Worm (Caenorhabditis elegans) whole organism, late embryonic: ENCODE data around the gene gpx-4.

Experiments
- C08G9.2 ChIP-seq: sonication (generic microtip); optimal IDR thresholded peaks from 2 replicates; lab custom pipeline; 2016; ENCODE audit warnings: mild to moderate bottlenecking, missing genetic modification characterization, moderate library complexity, missing compliant biosample characterization
- F13H6.1 ChIP-seq: sonication (generic microtip); optimal IDR thresholded peaks from 2 replicates; lab custom pipeline; 2016; ENCODE audit warnings: missing genetic modification characterization, missing compliant biosample characterization
- K09A11.1 ChIP-seq: sonication (generic microtip); optimal IDR thresholded peaks from 2 replicates; lab custom pipeline; 2017; ENCODE audit warnings: antibody characterized with exemption, mild to moderate bottlenecking, missing genetic modification characterization, missing compliant biosample characterization; ENCODE audit not compliant: insufficient read depth
- T23F11.4 ChIP-seq: fragments of 200-800 bp; sonication (Bioruptor generic); optimal IDR thresholded peaks from 2 replicates; lab custom pipeline; 2018; ENCODE audit warnings: mild to moderate bottlenecking, missing genetic modification characterization, missing compliant biosample characterization
- Y22D7AL.16 ChIP-seq: sonication (generic microtip); optimal IDR thresholded peaks from 2 replicates; lab custom pipeline; 2016; ENCODE audit warnings: missing genetic modification characterization, missing compliant biosample characterization
- ceh-14 ChIP-seq: sonication (generic microtip); optimal IDR thresholded peaks from 2 replicates; lab custom pipeline; 2016; ENCODE audit warnings: missing genotype, missing genetic modification characterization, missing compliant biosample characterization
- ceh-2 ChIP-seq: sonication (generic microtip); optimal IDR thresholded peaks from 2 replicates; lab custom pipeline; 2016; ENCODE audit warnings: missing genotype, missing genetic modification characterization, missing compliant biosample characterization
- ceh-24 ChIP-seq: sonication (generic microtip); optimal IDR thresholded peaks from 2 replicates; lab custom pipeline; 2016; ENCODE audit warnings: mild to moderate bottlenecking, missing genetic modification characterization, missing compliant biosample characterization
- ceh-31 ChIP-seq: sonication (generic microtip); optimal IDR thresholded peaks from 2 replicates; lab custom pipeline; 2016; ENCODE audit warnings: missing genetic modification characterization, missing compliant biosample characterization
- ceh-34 ChIP-seq: sonication (generic microtip); optimal IDR thresholded peaks from 2 replicates; lab custom pipeline; 2016; ENCODE audit warnings: mild to moderate bottlenecking, missing genetic modification characterization, missing compliant biosample characterization
- ceh-48 ChIP-seq: sonication (generic microtip); optimal IDR thresholded peaks from 2 replicates; lab custom pipeline; 2016; ENCODE audit warnings: missing genetic modification characterization, inconsistent platforms, missing compliant biosample characterization
- ceh-6 ChIP-seq: fragments of 200-800 bp; sonication (Bioruptor generic); optimal IDR thresholded peaks from 2 replicates; lab custom pipeline; 2018; ENCODE audit warnings: mild to moderate bottlenecking, missing genetic modification characterization, missing compliant biosample characterization
- dve-1 ChIP-seq: sonication (generic microtip); optimal IDR thresholded peaks from 2 replicates; lab custom pipeline; 2017; ENCODE audit warnings: antibody characterized with exemption, mild to moderate bottlenecking, missing genetic modification characterization, missing compliant biosample characterization
- elt-2 ChIP-seq: sonication (generic microtip); optimal IDR thresholded peaks from 2 replicates; lab custom pipeline; 2016; ENCODE audit warnings: missing genetic modification reagents, missing genetic modification characterization, missing compliant biosample characterization
- ets-4 ChIP-seq: sonication (generic microtip); optimal IDR thresholded peaks from 2 replicates; lab custom pipeline; 2016; ENCODE audit warnings: missing genetic modification characterization, missing compliant biosample characterization
- gmeb-2 ChIP-seq: sonication (generic microtip); optimal IDR thresholded peaks from 2 replicates; lab custom pipeline; 2016; ENCODE audit warnings: missing genetic modification characterization, inconsistent platforms, missing compliant biosample characterization
- hlh-13 ChIP-seq: fragments of 200-800 bp; sonication (Bioruptor generic); optimal IDR thresholded peaks from 2 replicates; lab custom pipeline; 2018; ENCODE audit warnings: mild to moderate bottlenecking, missing genetic modification characterization, missing compliant biosample characterization
- hlh-30 ChIP-seq: sonication (generic microtip); optimal IDR thresholded peaks from 2 replicates; lab custom pipeline; 2017; ENCODE audit warnings: antibody characterized with exemption, missing genetic modification characterization, missing compliant biosample characterization; ENCODE audit not compliant: insufficient read depth
- mec-3 ChIP-seq: sonication (generic microtip); optimal IDR thresholded peaks from 2 replicates; lab custom pipeline; 2016; ENCODE audit warnings: borderline replicate concordance, missing genetic modification characterization, missing compliant biosample characterization
- nfya-1 ChIP-seq: sonication (generic microtip); optimal IDR thresholded peaks from 2 replicates; lab custom pipeline; 2017; ENCODE audit warnings: missing genetic modification characterization, mild to moderate bottlenecking, missing compliant biosample characterization, antibody characterized with exemption, moderate library complexity
- nhr-11 ChIP-seq: fragments of 150-350 bp; optimal IDR thresholded peaks from 2 replicates; lab custom pipeline; 2014; ENCODE audit warnings: missing biosample characterization, missing genetic modification characterization
- nhr-232 ChIP-seq: sonication (generic microtip); optimal IDR thresholded peaks from 2 replicates; lab custom pipeline; 2016; ENCODE audit warnings: missing genetic modification characterization, missing compliant biosample characterization
- npax-4 ChIP-seq: sonication (generic microtip); optimal IDR thresholded peaks from 2 replicates; lab custom pipeline; 2016; ENCODE audit warnings: missing genetic modification characterization, missing compliant biosample characterization
- pat-9 ChIP-seq: fragments of 200-800 bp; sonication (Bioruptor generic); optimal IDR thresholded peaks from 2 replicates; lab custom pipeline; 2018; ENCODE audit warnings: mild to moderate bottlenecking, missing genetic modification characterization, moderate library complexity, missing compliant biosample characterization
- pros-1 ChIP-seq: fragments of 150-350 bp; optimal IDR thresholded peaks from 2 replicates; lab custom pipeline; 2014; ENCODE audit warnings: missing biosample characterization, missing genetic modification reagents, missing genetic modification characterization
- ref-2 ChIP-seq: sonication (generic microtip); optimal IDR thresholded peaks from 2 replicates; lab custom pipeline; 2016; ENCODE audit warnings: missing genetic modification characterization, missing compliant biosample characterization
- sdc-2 ChIP-seq: sonication (generic microtip); optimal IDR thresholded peaks from 2 replicates; lab custom pipeline; 2016; ENCODE audit warnings: missing genotype, missing genetic modification characterization, missing compliant biosample characterization
- sox-4 ChIP-seq: sonication (generic microtip); optimal IDR thresholded peaks from 2 replicates; lab custom pipeline; 2017; ENCODE audit warnings: mild to moderate bottlenecking, missing genetic modification characterization, inconsistent platforms, missing compliant biosample characterization
- syd-9 ChIP-seq: sonication (generic microtip); optimal IDR thresholded peaks from 2 replicates; lab custom pipeline; 2016; ENCODE audit warnings: mild to moderate bottlenecking, missing genetic modification characterization, moderate library complexity, missing compliant biosample characterization
- tbx-2 ChIP-seq: sonication (generic microtip); optimal IDR thresholded peaks from 2 replicates; lab custom pipeline; 2016; ENCODE audit warnings: missing genetic modification characterization, missing compliant biosample characterization
- unc-42 ChIP-seq: sonication (generic microtip); optimal IDR thresholded peaks from 2 replicates; lab custom pipeline; 2016; ENCODE audit warnings: missing genotype, missing genetic modification characterization, missing compliant biosample characterization
- zip-5 ChIP-seq: sonication (generic microtip); optimal IDR thresholded peaks from 2 replicates; lab custom pipeline; 2016; ENCODE audit warnings: missing genetic modification characterization, missing compliant biosample characterization

gpx-4 gene

DNA sequence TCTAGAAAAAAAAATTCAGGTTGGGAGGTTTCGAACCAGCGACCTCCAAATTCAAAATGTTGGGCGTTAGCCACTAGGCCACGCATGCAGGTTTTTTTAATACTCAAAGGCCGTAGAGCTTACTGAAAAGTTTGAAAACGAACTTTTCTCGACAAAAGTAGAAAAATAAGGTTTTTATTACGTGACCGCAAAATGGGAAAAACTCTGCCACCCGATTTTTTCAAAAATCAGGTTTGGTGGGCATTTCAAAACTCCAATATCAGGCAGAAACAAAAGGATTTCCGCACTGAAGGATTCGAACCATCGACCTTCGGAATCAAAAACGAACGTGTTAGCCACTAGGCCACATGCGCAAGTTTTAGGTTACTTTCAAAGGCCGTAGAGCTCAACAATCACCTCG, 16.1 kb downstream of the gpx-4 start:
- TF ChIP-seq mec-3 (tag; lab: Kevin White, UChicago) (no peak), K09A11.1 (tag; lab: Kevin White, UChicago) (no peak), dve-1 (tag; lab: Kevin White, UChicago) (no peak)

ce11 chrIV:2657307-2657706, 17.5 kb downstream of the gpx-4 start:
- TF ChIP-seq gmeb-2 (tag; lab: Kevin White, UChicago) (no peak), ceh-6 (GFP tag; lab: Kevin White, UChicago) (peak; percentile 48), ceh-31 (tag; lab: Kevin White, UChicago) (no peak), Y22D7AL.16 (tag; lab: Kevin White, UChicago) (no peak), ref-2 (tag; lab: Kevin White, UChicago) (peak; percentile 3), sox-4 (no peak), pat-9 (tag; lab: Kevin White, UChicago) (no peak), ceh-48 (no peak)

- peak; percentile 33 for TF ChIP-seq ceh-14 (tag; lab: Kevin White, UChicago)
- TF ChIP-seq syd-9 (tag; lab: Kevin White, UChicago), result no peak
- TF ChIP-seq tbx-2, result no peak
- no peak for TF ChIP-seq nhr-232 (tag; lab: Kevin White, UChicago)
- no peak for TF ChIP-seq nfya-1 (tag; lab: Kevin White, UChicago)
- TF ChIP-seq hlh-13, result no peak
- peak; percentile 61 for TF ChIP-seq unc-42
Observed at ce11 chrIV:2656400-2657139, 18.2 kb downstream of the gpx-4 start.

- no peak for TF ChIP-seq npax-4 (tag; lab: Kevin White, UChicago)
- TF ChIP-seq syd-9 (tag; lab: Kevin White, UChicago), result no peak
- TF ChIP-seq ets-4 (tag; lab: Kevin White, UChicago), result no peak
- no peak for TF ChIP-seq tbx-2
- no peak for TF ChIP-seq ceh-48
- TF ChIP-seq ref-2 (tag; lab: Kevin White, UChicago), result no peak
- TF ChIP-seq sdc-2 (tag; lab: Kevin White, UChicago), result no peak
- no peak for TF ChIP-seq pros-1 (tag; lab: Kevin White, UChicago)
- no peak for TF ChIP-seq dve-1 (tag; lab: Kevin White, UChicago)
- TF ChIP-seq F13H6.1 (tag; lab: Kevin White, UChicago), result no peak
- TF ChIP-seq hlh-30, result no peak
- no peak for TF ChIP-seq ceh-14 (tag; lab: Kevin White, UChicago)
- TF ChIP-seq ceh-34 (tag; lab: Kevin White, UChicago), result no peak
- TF ChIP-seq C08G9.2, result no peak
- TF ChIP-seq zip-5 (tag; lab: Kevin White, UChicago), result no peak
- no peak for TF ChIP-seq hlh-13
- no peak for TF ChIP-seq ceh-6 (GFP tag; lab: Kevin White, UChicago)
- no peak for TF ChIP-seq elt-2 (tag; lab: Kevin White, UChicago)
- no peak for TF ChIP-seq ceh-2
- TF ChIP-seq T23F11.4 (GFP tag; lab: Kevin White, UChicago), result no peak
Observed at ce11 chrIV:2654965-2655364, 19.9 kb downstream of the gpx-4 start.

- TF ChIP-seq nhr-11 (tag; lab: Kevin White, UChicago), result no peak
- TF ChIP-seq T23F11.4 (GFP tag; lab: Kevin White, UChicago), result no peak
- no peak for TF ChIP-seq ceh-2
- peak; percentile 15 for TF ChIP-seq ceh-48
- TF ChIP-seq ceh-24 (tag; lab: Kevin White, UChicago), result no peak
- TF ChIP-seq ceh-14 (tag; lab: Kevin White, UChicago), result no peak
Observed at ce11 chrIV:2650031-2650430, 24.8 kb downstream of the gpx-4 start.
